Worm (Caenorhabditis elegans) whole organism, L2 larva: Measurements from ENCODE around the gene ZK1067.4.

Source experiments
- ama-1 ChIP-seq: fragments of 150-350 bp; optimal IDR thresholded peaks from 2 replicates; lab custom pipeline; 2018; ENCODE audit warnings: inconsistent platforms
- egl-27 ChIP-seq: sonication (generic microtip); optimal IDR thresholded peaks from 3 replicates; lab custom pipeline; 2017; ENCODE audit warnings: missing biosample characterization, missing genetic modification reagents, missing genetic modification characterization
- nhr-237 ChIP-seq: fragments of 150-350 bp; optimal IDR thresholded peaks from 2 replicates; lab custom pipeline; 2014; ENCODE audit warnings: missing biosample characterization, missing genetic modification characterization
- nhr-77 ChIP-seq: fragments of 150-350 bp; optimal IDR thresholded peaks from 2 replicates; lab custom pipeline; 2014; ENCODE audit warnings: missing biosample characterization, missing genetic modification characterization
- peb-1 ChIP-seq: fragments of 150-350 bp; optimal IDR thresholded peaks from 2 replicates; lab custom pipeline; 2014; ENCODE audit warnings: missing biosample characterization, missing genetic modification characterization
- skn-1 ChIP-seq: sonication (generic microtip); optimal IDR thresholded peaks from 2 replicates; lab custom pipeline; 2017; ENCODE audit warnings: missing biosample characterization, missing genetic modification characterization
- snpc-4 ChIP-seq: fragments of 150-350 bp; optimal IDR thresholded peaks from 2 replicates; lab custom pipeline; 2014; ENCODE audit warnings: missing biosample characterization, missing genetic modification characterization
- unc-62 ChIP-seq: fragments of 150-350 bp; optimal IDR thresholded peaks from 2 replicates; lab custom pipeline; 2014; ENCODE audit warnings: missing biosample characterization, missing genetic modification reagents, missing genetic modification characterization
- zag-1 ChIP-seq: fragments of 150-350 bp; optimal IDR thresholded peaks from 2 replicates; lab custom pipeline; 2014; ENCODE audit warnings: missing biosample characterization, missing genetic modification characterization

- no peak for TF ChIP-seq snpc-4 (tag; lab: Kevin White, UChicago)
- TF ChIP-seq nhr-237: no peak
- no peak for TF ChIP-seq peb-1 (tag; lab: Kevin White, UChicago)
- no peak for TF ChIP-seq skn-1
- no peak for TF ChIP-seq ama-1 (lab: Kevin White, UChicago)
- TF ChIP-seq zag-1 (tag; lab: Kevin White, UChicago): no peak
- TF ChIP-seq egl-27 (tag; lab: Kevin White, UChicago): no peak
- TF ChIP-seq nhr-77 (tag; lab: Kevin White, UChicago): no peak
- TF ChIP-seq unc-62 (GFP tag; lab: Kevin White, UChicago): no peak
These were observed 31.4 kb downstream of the ZK1067.4 start for ce11 chrII:9241610-9242009.
